Fruit fly (Drosophila melanogaster): Measurements from ENCODE around the gene slx1.
A peak's percentile ranks its signal among the peaks of the same experiment; 100 is the strongest.

Gene slx1

DNA sequence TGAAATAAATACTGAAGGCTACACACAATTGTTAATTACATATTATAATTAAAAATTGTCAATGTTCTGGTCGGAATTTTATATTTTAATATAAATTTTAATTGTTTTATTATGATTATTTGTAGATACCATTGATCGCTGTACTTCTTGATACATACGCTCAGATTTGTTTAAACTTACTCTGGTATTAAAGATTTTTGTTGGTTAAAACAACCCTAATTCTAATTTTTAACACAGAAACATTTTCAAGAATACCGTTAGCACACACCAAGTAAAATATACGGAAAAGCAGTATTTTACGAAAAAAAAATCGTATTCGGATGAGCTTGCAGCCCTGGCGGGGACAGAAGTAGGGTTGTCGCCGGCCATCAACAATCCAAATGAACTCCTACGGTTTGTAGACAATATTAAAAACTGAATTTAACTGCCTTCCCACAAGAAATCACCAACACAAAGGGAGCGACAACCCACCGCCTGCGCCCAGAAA, at the start of gene slx1, which contains the start of the genes CG9775 and MED31 (continued):
- TF ChIP-seq salm (tag; optimal IDR thresholded peaks at IDR 0.05): peak; percentile 47
- TF ChIP-seq Hmx (GFP tag; optimal IDR thresholded peaks at IDR 0.05): no peak
- peak; percentile 80 for TF ChIP-seq grau (tag; optimal IDR thresholded peaks at IDR 0.05)
- TF ChIP-seq CG31388 (GFP tag; optimal IDR thresholded peaks at IDR 0.05): peak; percentile 65
- peak; percentile 59; the same call in 1 of the 2 replicates for TF ChIP-seq CG11247 (GFP tag; IDR thresholded peaks at IDR 0.05)
- TF ChIP-seq onecut (GFP tag; IDR thresholded peaks at IDR 0.05): peak; percentile 4; the same call in 1 of the 2 replicates
- TF ChIP-seq CG10543 (GFP tag; optimal IDR thresholded peaks at IDR 0.05): peak; percentile 80
- TF ChIP-seq row (GFP tag; IDR thresholded peaks at IDR 0.05): peak; percentile 90
- TF ChIP-seq wek (GFP tag; optimal IDR thresholded peaks at IDR 0.05): peak; percentile 92
- no peak for TF ChIP-seq mirr (GFP tag; optimal IDR thresholded peaks at IDR 0.05)
- TF ChIP-seq bbx (GFP tag; IDR thresholded peaks at IDR 0.05; ENCODE audit: partially characterized antibody): 0 out of 2 replicates have a peak, but pooled peaks have one; percentile 10
- TF ChIP-seq oc (tag; optimal IDR thresholded peaks at IDR 0.05): peak; percentile 75
- peak; percentile 82 for TF ChIP-seq CG13424 (tag; optimal IDR thresholded peaks at IDR 0.05)
- peak; percentile 33 for TF ChIP-seq CG12219 (GFP tag; optimal IDR thresholded peaks at IDR 0.05)
- TF ChIP-seq ab (GFP tag; optimal IDR thresholded peaks at IDR 0.05): no peak
- no peak for TF ChIP-seq Lpt (GFP tag; optimal IDR thresholded peaks at IDR 0.05)
- TF ChIP-seq CG11093 (GFP tag; IDR thresholded peaks at IDR 0.05): peak; percentile 75; the same call in 2 of the 3 replicates
- peak; percentile 51; the same call in 1 of the 2 replicates for TF ChIP-seq danr (GFP tag; IDR thresholded peaks at IDR 0.05)
- peak; percentile 14 for TF ChIP-seq kay (GFP tag; optimal IDR thresholded peaks at IDR 0.05)
- TF ChIP-seq CG4328 (GFP tag; optimal IDR thresholded peaks at IDR 0.05): peak; percentile 65
- peak; percentile 86 for TF ChIP-seq CG2678 (tag; optimal IDR thresholded peaks at IDR 0.05)
- no peak for TF ChIP-seq z (GFP tag; IDR thresholded peaks at IDR 0.05)
- peak; percentile 70; the same call in 2 of the 3 replicates for TF ChIP-seq Mrtf (GFP tag; IDR thresholded peaks at IDR 0.05)
- TF ChIP-seq Atf3 (GFP tag; optimal IDR thresholded peaks at IDR 0.05): no peak
- no peak for TF ChIP-seq CG16779 (GFP tag; IDR thresholded peaks at IDR 0.05)
- peak; percentile 57; the same call in 1 of the 2 replicates for TF ChIP-seq ara (GFP tag; IDR thresholded peaks at IDR 0.05)
- TF ChIP-seq Sox102F (GFP tag; optimal IDR thresholded peaks at IDR 0.05): peak; percentile 84
- TF ChIP-seq bcd (GFP tag; optimal IDR thresholded peaks at IDR 0.05): peak; percentile 81
- no peak for TF ChIP-seq corto (GFP tag; optimal IDR thresholded peaks at IDR 0.05)
- TF ChIP-seq CG8944 (GFP tag; optimal IDR thresholded peaks at IDR 0.05): peak; percentile 24
- peak; percentile 46 for TF ChIP-seq CG4617 (GFP tag; optimal IDR thresholded peaks at IDR 0.05; ENCODE audit: borderline replicate concordance)
- TF ChIP-seq ac (GFP tag; optimal IDR thresholded peaks at IDR 0.05): no peak
- TF ChIP-seq Tbp (GFP tag; optimal IDR thresholded peaks at IDR 0.05): no peak
- peak; percentile 75 for TF ChIP-seq CG4424 (GFP tag; optimal IDR thresholded peaks at IDR 0.05)
- TF ChIP-seq CG15011 (GFP tag; optimal IDR thresholded peaks at IDR 0.05): no peak
- peak; percentile 57; the same call in 2 of the 3 replicates for TF ChIP-seq zfh1 (GFP tag; IDR thresholded peaks at IDR 0.05)
- peak; percentile 28 for TF ChIP-seq CG3407 (GFP tag; optimal IDR thresholded peaks at IDR 0.05)
- peak; percentile 74 for TF ChIP-seq CG1602 (GFP tag; optimal IDR thresholded peaks at IDR 0.05)
- TF ChIP-seq da (GFP tag; optimal IDR thresholded peaks at IDR 0.05): no peak
- TF ChIP-seq Blimp-1 (GFP tag; optimal IDR thresholded peaks at IDR 0.05): peak; percentile 71
- TF ChIP-seq CG18476 (GFP tag; optimal IDR thresholded peaks at IDR 0.05): no peak
- peak; percentile 71 for TF ChIP-seq CG9437 (GFP tag; optimal IDR thresholded peaks at IDR 0.05)
- peak; percentile 39 for TF ChIP-seq zfh2 (GFP tag; optimal IDR thresholded peaks at IDR 0.05)
- TF ChIP-seq en (GFP tag; optimal IDR thresholded peaks at IDR 0.05): no peak
- peak; percentile 20 for TF ChIP-seq trh (GFP tag; optimal IDR thresholded peaks at IDR 0.05)
- TF ChIP-seq schlank (tag; optimal IDR thresholded peaks at IDR 0.05): peak; percentile 19
- TF ChIP-seq Side (GFP tag; optimal IDR thresholded peaks at IDR 0.05): peak; percentile 16
- TF ChIP-seq CG17568 (GFP tag; optimal IDR thresholded peaks at IDR 0.05): no peak
- TF ChIP-seq CG17361 (GFP tag; IDR thresholded peaks at IDR 0.05): peak; percentile 90
- TF ChIP-seq lbe (GFP tag; optimal IDR thresholded peaks at IDR 0.05): peak; percentile 18
- peak; percentile 82 for TF ChIP-seq trem (tag; optimal IDR thresholded peaks at IDR 0.05)
